Fruit fly (Drosophila melanogaster) whole organism, embryonic: Measurements from ENCODE around the gene tank.

Experiments used
- Bdp1 ChIP-seq: fragments of 200-800 bp; sonication (Bioruptor generic); optimal IDR thresholded peaks from 3 replicates; lab custom pipeline; 2016; ENCODE audit warnings: missing biosample characterization, missing genetic modification characterization
- CG10321 ChIP-seq: fragments of 200-800 bp; sonication (Bioruptor generic); IDR thresholded peaks from 2 replicates; pipeline ENCODE4 v1.3.6; 2022; ENCODE audit warnings: missing biosample characterization, missing genetic modification characterization
- CG1233 ChIP-seq: fragments of 200-800 bp; sonication (Bioruptor generic); optimal IDR thresholded peaks from 4 replicates; lab custom pipeline; 2018; ENCODE audit warnings: missing biosample characterization, mild to moderate bottlenecking, missing genetic modification characterization
- CG12744 ChIP-seq: fragments of 200-800 bp; sonication (Bioruptor generic); optimal IDR thresholded peaks from 2 replicates; lab custom pipeline; 2016; ENCODE audit warnings: missing biosample characterization, missing genetic modification characterization
- CG15073 ChIP-seq: fragments of 200-800 bp; sonication (Bioruptor generic); optimal IDR thresholded peaks from 2 replicates; lab custom pipeline; 2016; ENCODE audit warnings: missing biosample characterization, missing genetic modification characterization
- CG16813 ChIP-seq: fragments of 200-800 bp; sonication (Bioruptor generic); IDR thresholded peaks from 3 replicates; pipeline ENCODE4 v1.3.6; 2022; ENCODE audit warnings: missing biosample characterization, missing genetic modification characterization; ENCODE audit not compliant: partially characterized antibody
- CG2199 ChIP-seq: fragments of 200-800 bp; sonication (Bioruptor generic); IDR thresholded peaks from 3 replicates; pipeline ENCODE4 v1.3.6; 2022; ENCODE audit warnings: missing biosample characterization, missing genetic modification characterization
- CG2889 ChIP-seq: fragments of 200-800 bp; sonication (Bioruptor generic); IDR thresholded peaks from 3 replicates; pipeline ENCODE4 v1.3.6; 2022; ENCODE audit warnings: missing biosample characterization, missing genetic modification characterization
- CG3281 ChIP-seq: fragments of 200-800 bp; sonication (Bioruptor generic); optimal IDR thresholded peaks from 3 replicates; lab custom pipeline; 2017; ENCODE audit warnings: missing biosample characterization, mild to moderate bottlenecking, missing genetic modification characterization
- CG33557 ChIP-seq: fragments of 200-800 bp; sonication (Bioruptor generic); optimal IDR thresholded peaks from 2 replicates; lab custom pipeline; 2019; ENCODE audit warnings: missing biosample characterization, mild to moderate bottlenecking, missing genetic modification characterization, moderate library complexity
- CG4730 ChIP-seq: fragments of 200-800 bp; sonication (Bioruptor generic); IDR thresholded peaks from 2 replicates; pipeline ENCODE4 v1.3.6; 2022; ENCODE audit warnings: missing biosample characterization, missing genetic modification characterization
- CG7271 ChIP-seq: fragments of 200-800 bp; sonication (Bioruptor generic); optimal IDR thresholded peaks from 2 replicates; lab custom pipeline; 2018; ENCODE audit warnings: missing biosample characterization, mild to moderate bottlenecking, missing genetic modification characterization, moderate library complexity
- CG8089 ChIP-seq: fragments of 200-800 bp; sonication (Bioruptor generic); optimal IDR thresholded peaks from 3 replicates; lab custom pipeline; 2016; ENCODE audit warnings: missing biosample characterization, missing genetic modification characterization
- CG8359 ChIP-seq: fragments of 200-800 bp; sonication (Bioruptor generic); optimal IDR thresholded peaks from 2 replicates; lab custom pipeline; 2017; ENCODE audit warnings: missing biosample characterization, mild to moderate bottlenecking, missing genetic modification characterization, borderline replicate concordance
- CG9727 ChIP-seq: fragments of 200-800 bp; sonication (Bioruptor generic); optimal IDR thresholded peaks from 3 replicates; lab custom pipeline; 2017; ENCODE audit warnings: missing biosample characterization, mild to moderate bottlenecking, missing genetic modification characterization
- CG9817 ChIP-seq: fragments of 200-800 bp; sonication (Bioruptor generic); optimal IDR thresholded peaks from 2 replicates; lab custom pipeline; 2018; ENCODE audit warnings: missing biosample characterization, mild to moderate bottlenecking, missing genetic modification characterization, moderate library complexity
- CG9932 ChIP-seq: fragments of 200-800 bp; sonication (Bioruptor generic); IDR thresholded peaks from 2 replicates; pipeline ENCODE4 v1.3.6; 2022; ENCODE audit warnings: missing biosample characterization, missing genetic modification characterization
- CHES-1-like ChIP-seq: fragments of 200-800 bp; sonication (Bioruptor generic); optimal IDR thresholded peaks from 2 replicates; lab custom pipeline; 2016; ENCODE audit warnings: missing biosample characterization, missing genetic modification characterization
- ERR ChIP-seq: fragments of 200-800 bp; sonication (Bioruptor generic); optimal IDR thresholded peaks from 2 replicates; lab custom pipeline; 2016; ENCODE audit warnings: missing biosample characterization, missing genetic modification characterization
- H15 ChIP-seq: fragments of 200-800 bp; sonication (Bioruptor generic); IDR thresholded peaks from 3 replicates; pipeline ENCODE4 v1.3.6; 2022; ENCODE audit warnings: missing biosample characterization, missing genetic modification characterization
- Max ChIP-seq: fragments of 200-800 bp; sonication (Bioruptor generic); optimal IDR thresholded peaks from 2 replicates; lab custom pipeline; 2016; ENCODE audit warnings: missing biosample characterization, mild to moderate bottlenecking, missing genetic modification characterization
- Med ChIP-seq: fragments of 200-800 bp; sonication (Bioruptor generic); peaks from one replicate; lab custom pipeline; 2016; ENCODE audit warnings: missing biosample characterization, missing genetic modification characterization, mild to moderate bottlenecking, inconsistent platforms, moderate library complexity
- NC2β ChIP-seq: fragments of 200-800 bp; sonication (Bioruptor generic); optimal IDR thresholded peaks from 2 replicates; lab custom pipeline; 2016; ENCODE audit warnings: missing biosample characterization, missing genetic modification characterization
- Sin3A ChIP-seq: fragments of >200 bp; optimal IDR thresholded peaks from 2 replicates; lab custom pipeline; 2018
- Sry-β ChIP-seq: fragments of 200-800 bp; sonication (Bioruptor generic); optimal IDR thresholded peaks from 2 replicates; lab custom pipeline; 2018; ENCODE audit warnings: missing biosample characterization, mild to moderate bottlenecking, missing genetic modification characterization, moderate library complexity
- Tbp ChIP-seq: fragments of >200 bp; optimal IDR thresholded peaks from 2 replicates; lab custom pipeline; 2018; ENCODE audit warnings: missing biosample characterization, missing genetic modification characterization
- abd-A ChIP-seq: fragments of 200-800 bp; sonication (Bioruptor generic); optimal IDR thresholded peaks from 3 replicates; lab custom pipeline; 2019; ENCODE audit warnings: missing biosample characterization, mild to moderate bottlenecking, missing genetic modification characterization, moderate library complexity
- ac ChIP-seq: fragments of 200-800 bp; sonication (Bioruptor generic); optimal IDR thresholded peaks from 3 replicates; lab custom pipeline; 2017; ENCODE audit warnings: missing biosample characterization, mild to moderate bottlenecking, missing genetic modification characterization
- bab2 ChIP-seq: fragments of 200-800 bp; sonication (Bioruptor generic); optimal IDR thresholded peaks from 2 replicates; lab custom pipeline; 2016; ENCODE audit warnings: missing biosample characterization, missing genetic modification characterization
- bbx ChIP-seq: fragments of 200-800 bp; sonication (Bioruptor generic); IDR thresholded peaks from 2 replicates; pipeline ENCODE4 v1.3.6; 2022; ENCODE audit warnings: missing biosample characterization, missing genetic modification characterization; ENCODE audit not compliant: partially characterized antibody
- br ChIP-seq: fragments of >200 bp; optimal IDR thresholded peaks from 2 replicates; lab custom pipeline; 2017
- crc ChIP-seq: fragments of 200-800 bp; sonication (Bioruptor generic); optimal IDR thresholded peaks from 2 replicates; lab custom pipeline; 2016; ENCODE audit warnings: missing biosample characterization, missing genetic modification characterization
- emc ChIP-seq: fragments of 200-800 bp; sonication (Bioruptor generic); optimal IDR thresholded peaks from 2 replicates; lab custom pipeline; 2016; ENCODE audit warnings: missing biosample characterization, missing genetic modification characterization
- exex ChIP-seq: fragments of 200-800 bp; sonication (Bioruptor generic); optimal IDR thresholded peaks from 4 replicates; lab custom pipeline; 2018; ENCODE audit warnings: missing biosample characterization, mild to moderate bottlenecking, missing genetic modification characterization, moderate library complexity
- gce ChIP-seq: fragments of 200-800 bp; sonication (Bioruptor generic); IDR thresholded peaks from 3 replicates; pipeline ENCODE4 v1.3.6; 2022; ENCODE audit warnings: missing biosample characterization, missing genetic modification characterization
- gro ChIP-seq: fragments of 200-800 bp; sonication (Bioruptor generic); optimal IDR thresholded peaks from 2 replicates; lab custom pipeline; 2016; ENCODE audit warnings: missing biosample characterization, missing genetic modification characterization
- insv ChIP-seq, 2 experiments: fragments of 200-800 bp; sonication (Bioruptor generic); optimal IDR thresholded peaks; 3 replicates each; lab custom pipeline; 2016 to 2018; ENCODE audit warnings: missing biosample characterization in 2 of 2, missing genetic modification characterization in 2 of 2
- lola ChIP-seq, 3 experiments: fragments of >200 bp in 2 of 3; fragments of 200-800 bp in 1 of 3; sonication (Bioruptor generic) in 1 of 3; optimal IDR thresholded peaks; 2 replicates each; lab custom pipeline; 2017 to 2019; ENCODE audit warnings: missing biosample characterization in 3 of 3, missing genetic modification characterization in 3 of 3, mild to moderate bottlenecking in 1 of 3, moderate library complexity in 1 of 3
- lov ChIP-seq, 2 experiments: fragments of 200-800 bp in 1 of 2; fragments of >200 bp in 1 of 2; sonication (Bioruptor generic) in 1 of 2; IDR thresholded peaks in 1 of 2; optimal IDR thresholded peaks in 1 of 2; 2 replicates in 1 of 2; 3 replicates in 1 of 2; pipeline versions ENCODE4 v1.3.6 to Lab custom; 2017 to 2022; ENCODE audit warnings: missing biosample characterization in 1 of 2, missing genetic modification characterization in 1 of 2
- mirr ChIP-seq: fragments of 200-800 bp; sonication (Bioruptor generic); optimal IDR thresholded peaks from 3 replicates; lab custom pipeline; 2018; ENCODE audit warnings: missing biosample characterization, mild to moderate bottlenecking, missing genetic modification characterization
- pb ChIP-seq: fragments of 200-800 bp; sonication (Bioruptor generic); optimal IDR thresholded peaks from 3 replicates; lab custom pipeline; 2016; ENCODE audit warnings: missing biosample characterization, missing genetic modification characterization
- pfk ChIP-seq: fragments of 200-800 bp; sonication (Bioruptor generic); optimal IDR thresholded peaks from 2 replicates; lab custom pipeline; 2018; ENCODE audit warnings: missing biosample characterization, mild to moderate bottlenecking, missing genetic modification characterization, moderate library complexity
- pita ChIP-seq: fragments of 200-800 bp; sonication (Bioruptor generic); optimal IDR thresholded peaks from 2 replicates; lab custom pipeline; 2017; ENCODE audit warnings: missing biosample characterization, mild to moderate bottlenecking, missing genetic modification characterization
- rib ChIP-seq: fragments of 200-800 bp; sonication (Bioruptor generic); IDR thresholded peaks from 2 replicates; pipeline ENCODE4 v1.3.6; 2022; ENCODE audit warnings: missing biosample characterization, missing genetic modification characterization
- sc ChIP-seq, 3 experiments: fragments of >200 bp in 2 of 3; fragments of 200-800 bp in 1 of 3; sonication (Bioruptor generic) in 1 of 3; optimal IDR thresholded peaks; 2 replicates in 2 of 3; 3 replicates in 1 of 3; lab custom pipeline; 2017; ENCODE audit warnings: mild to moderate bottlenecking in 1 of 3, missing biosample characterization in 1 of 3, missing genetic modification characterization in 1 of 3, missing genetic modification reagents in 1 of 3
- sd ChIP-seq: fragments of 200-800 bp; sonication (Bioruptor generic); optimal IDR thresholded peaks from 3 replicates; lab custom pipeline; 2018; ENCODE audit warnings: missing biosample characterization, mild to moderate bottlenecking, missing genetic modification characterization, moderate library complexity
- sens-2 ChIP-seq: fragments of 200-800 bp; sonication (Bioruptor generic); IDR thresholded peaks from 2 replicates; pipeline ENCODE4 v1.3.6; 2022; ENCODE audit warnings: missing biosample characterization, missing genetic modification characterization
- tin ChIP-seq: fragments of 200-800 bp; sonication (Bioruptor generic); optimal IDR thresholded peaks from 3 replicates; lab custom pipeline; 2016; ENCODE audit warnings: missing biosample characterization, missing genetic modification characterization
- trem ChIP-seq: fragments of 200-800 bp; optimal IDR thresholded peaks from 3 replicates; lab custom pipeline; 2019; ENCODE audit warnings: missing biosample characterization, mild to moderate bottlenecking, missing genetic modification characterization, moderate library complexity
- ttk ChIP-seq: fragments of 200-800 bp; sonication (Bioruptor generic); IDR thresholded peaks from 2 replicates; pipeline ENCODE4 v2.1.2; 2022; ENCODE audit warnings: missing biosample characterization, missing genetic modification characterization
- vfl ChIP-seq: fragments of 200-800 bp; sonication (Bioruptor generic); optimal IDR thresholded peaks from 2 replicates; lab custom pipeline; 2016; ENCODE audit warnings: missing biosample characterization, missing genetic modification characterization

The tank gene

DNA sequence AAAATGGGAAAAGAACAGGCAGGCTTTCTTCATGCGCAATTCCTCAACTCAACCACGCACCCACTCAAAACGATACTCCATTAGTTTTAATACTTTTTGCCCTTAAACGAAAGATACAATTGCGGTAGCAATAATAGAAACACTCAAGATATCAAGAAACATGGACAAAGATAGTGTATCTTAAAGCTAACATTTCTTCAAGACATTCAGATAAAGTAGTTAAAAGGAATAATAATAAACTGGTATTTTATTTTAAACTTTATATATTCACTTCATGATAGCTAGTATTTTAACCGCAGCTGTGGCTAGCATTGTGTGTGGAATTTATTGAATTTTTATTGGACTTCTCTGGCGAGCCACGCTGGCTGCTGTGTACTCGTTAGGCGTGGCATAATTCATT lies 18.3 kb upstream of the tank start (continued):
- TF ChIP-seq trem (tag; lab: Kevin White, UChicago) (peak; percentile 67), pfk (no peak), CG2199 (no peak), CG8359 (GFP tag; lab: Kevin White, UChicago) (peak; percentile 33), CG2889 (GFP tag; lab: Robert Waterston, UW) (peak; percentile 41; the same call in 1 of the 3 replicates), abd-A (tag; lab: Kevin White, UChicago) (no peak), CG4730 (GFP tag; lab: Robert Waterston, UW) (peak; percentile 27; the same call in 1 of the 2 replicates), Max (GFP tag; lab: Kevin White, UChicago) (no peak), CG7271 (tag; lab: Kevin White, UChicago) (no peak), CG9817 (tag; lab: Kevin White, UChicago) (peak; percentile 9), CG9932 (GFP tag; lab: Robert Waterston, UW) (no peak), exex (tag; lab: Kevin White, UChicago) (no peak), pb (no peak), ERR (GFP tag; lab: Kevin White, UChicago) (no peak), vfl (GFP tag; lab: Kevin White, UChicago) (no peak), sens-2 (GFP tag; lab: Robert Waterston, UW) (peak; percentile 53; the same call in 1 of the 2 replicates), Bdp1 (GFP tag; lab: Kevin White, UChicago) (no peak), gro (GFP tag; lab: Kevin White, UChicago) (no peak), ac (no peak), CG9727 (GFP tag; lab: Kevin White, UChicago) (peak; percentile 48), bbx (GFP tag; lab: Robert Waterston, UW) (no peak), CHES-1-like (no peak), CG16813 (GFP tag; lab: Robert Waterston, UW) (no peak), sd (tag; lab: Kevin White, UChicago) (peak; percentile 48), Med (GFP tag; lab: Kevin White, UChicago) (peak; percentile 71), CG15073 (no peak), mirr (GFP tag; lab: Kevin White, UChicago) (no peak), rib (GFP tag; lab: Robert Waterston, UW) (no peak), CG12744 (GFP tag; lab: Kevin White, UChicago) (no peak), NC2β (no peak), ttk (GFP tag; lab: Robert Waterston, UW) (peak; percentile 31; the same call in 1 of the 2 replicates), Sin3A (lab: Kevin White, UChicago) (no peak), CG1233 (peak; percentile 64), tin (GFP tag; lab: Kevin White, UChicago) (peak; percentile 34), crc (GFP tag; lab: Kevin White, UChicago) (no peak), CG8089 (no peak), Sry-β (GFP tag; lab: Kevin White, UChicago) (no peak), H15 (GFP tag; lab: Robert Waterston, UW) (no peak), emc (GFP tag; lab: Kevin White, UChicago) (no peak), CG33557 (GFP tag; lab: Kevin White, UChicago) (no peak), CG3281 (GFP tag; lab: Kevin White, UChicago) (peak; percentile 62), sc (optimal IDR thresholded peaks at IDR 0.05; lab: Kevin White, UChicago) (no peak), sc (GFP tag; optimal IDR thresholded peaks at IDR 0.05; lab: Kevin White, UChicago) (peak; percentile 45), pita (GFP tag; lab: Kevin White, UChicago) (no peak), insv (GFP tag; optimal IDR thresholded peaks at IDR 0.05; lab: Kevin White, UChicago) (no peak), lov (optimal IDR thresholded peaks at IDR 0.05; lab: Kevin White, UChicago) (no peak), lov (GFP tag; IDR thresholded peaks at IDR 0.05; lab: Robert Waterston, UW) (no peak), bab2 (GFP tag; lab: Kevin White, UChicago) (no peak), Tbp (GFP tag; lab: Kevin White, UChicago) (no peak), gce (0 out of 3 replicates have a peak, but pooled peaks have one; percentile 14), br (lab: Kevin White, UChicago) (no peak), lola (GFP tag; optimal IDR thresholded peaks at IDR 0.05; lab: Kevin White, UChicago) (peak in 1 of 3 experiments; percentile 68), CG10321 (GFP tag; lab: Robert Waterston, UW) (no peak)
